Worm (Caenorhabditis elegans): ENCODE results near the gene F53H4.6.
A peak's percentile ranks its signal among the peaks of the same experiment; 100 is the strongest.

Gene F53H4.6

ce11 chrX:15892525-15892924 is 32.1 kb upstream of the F53H4.6 start:
- TF ChIP-seq efl-1 (optimal IDR thresholded peaks at IDR 0.05) (no peak), efl-1 (GFP tag; optimal IDR thresholded peaks at IDR 0.05 in 1 of 2) (peak in 1 of 2 experiments; percentile 65), snpc-4 (tag; optimal IDR thresholded peaks at IDR 0.05) (peak; percentile 6), fos-1 (tag; optimal IDR thresholded peaks at IDR 0.05) (no peak)

- no peak for TF ChIP-seq lir-3 (tag; optimal IDR thresholded peaks at IDR 0.05; ENCODE audit: poor library complexity)
- no peak for TF ChIP-seq aha-1 (tag; optimal IDR thresholded peaks at IDR 0.05)
- peak; percentile 97 for TF ChIP-seq blmp-1 (tag; optimal IDR thresholded peaks at IDR 0.05)
- TF ChIP-seq ceh-8 (GFP tag; optimal IDR thresholded peaks at IDR 0.05), result no peak
Measured at ce11 chrX:15887989-15888388, 27.6 kb upstream of the F53H4.6 start.

- TF ChIP-seq efl-3 (GFP tag; optimal IDR thresholded peaks at IDR 0.05), result no peak
- TF ChIP-seq nhr-20 (tag; optimal IDR thresholded peaks at IDR 0.05), result no peak
- TF ChIP-seq nhr-77 (tag; optimal IDR thresholded peaks at IDR 0.05), result no peak
- TF ChIP-seq egl-13 (tag; optimal IDR thresholded peaks at IDR 0.05), result no peak
- no peak for TF ChIP-seq C34B4.2 (tag; optimal IDR thresholded peaks at IDR 0.05)
- TF ChIP-seq skn-1 (tag; optimal IDR thresholded peaks at IDR 0.05), result no peak
Measured at ce11 chrX:15887495-15887894, 27.1 kb upstream of the F53H4.6 start, which contains the start of gene F53H4.3. Gene F53H4.3, minus strand, starts transcription at chrX:15887595.

ce11 chrX:15884478-15884877 is 24.1 kb upstream of the F53H4.6 start:
- TF ChIP-seq lin-35 (GFP tag; optimal IDR thresholded peaks at IDR 0.05) (no peak), nhr-47 (tag; optimal IDR thresholded peaks at IDR 0.05) (no peak), snpc-4 (tag; optimal IDR thresholded peaks at IDR 0.05) (peak; percentile 15)

ce11 chrX:15881027-15881426 is 20.6 kb upstream of the F53H4.6 start:
- no peak for TF ChIP-seq zag-1 (tag; optimal IDR thresholded peaks at IDR 0.05)

ce11 chrX:15878785-15879184 is 18.4 kb upstream of the F53H4.6 start, which contains the start of gene gmeb-2:
Gene gmeb-2, plus strand, starts transcription at chrX:15879085.
- TF ChIP-seq nhr-77 (tag; optimal IDR thresholded peaks at IDR 0.05), result peak; percentile 26
- no peak for TF ChIP-seq sup-37 (GFP tag; optimal IDR thresholded peaks at IDR 0.05)
- TF ChIP-seq elt-2 (tag; optimal IDR thresholded peaks at IDR 0.05), result no peak
- TF ChIP-seq sptf-1 (tag; optimal IDR thresholded peaks at IDR 0.05), result no peak
- no peak for TF ChIP-seq mdl-1 (tag; optimal IDR thresholded peaks at IDR 0.05)
- TF ChIP-seq isw-1 (GFP tag; IDR thresholded peaks at IDR 0.05), result no peak
- peak; percentile 23 for TF ChIP-seq lin-14 (GFP tag; optimal IDR thresholded peaks at IDR 0.05)

ce11 chrX:15876936-15877335 is 16.5 kb upstream of the F53H4.6 start:
- TF ChIP-seq aly-2 (tag; optimal IDR thresholded peaks at IDR 0.05) (no peak), lin-14 (GFP tag; optimal IDR thresholded peaks at IDR 0.05) (peak; percentile 38), aha-1 (tag; optimal IDR thresholded peaks at IDR 0.05) (no peak), egl-13 (tag; optimal IDR thresholded peaks at IDR 0.05) (no peak), xbp-1 (tag; optimal IDR thresholded peaks at IDR 0.05) (no peak), elt-2 (tag; optimal IDR thresholded peaks at IDR 0.05) (no peak), nhr-85 (tag) (peak; percentile 61), C04F5.9 (tag; optimal IDR thresholded peaks at IDR 0.05) (no peak), sup-37 (GFP tag; optimal IDR thresholded peaks at IDR 0.05) (no peak), fkh-10 (GFP tag; optimal IDR thresholded peaks at IDR 0.05) (no peak), nhr-76 (tag; optimal IDR thresholded peaks at IDR 0.05) (no peak), skn-1 (tag; optimal IDR thresholded peaks at IDR 0.05) (no peak), nhr-84 (tag; optimal IDR thresholded peaks at IDR 0.05) (no peak)

ce11 chrX:15869589-15869988 is 9.2 kb upstream of the F53H4.6 start:
- no peak for TF ChIP-seq hpl-2 (GFP tag; optimal IDR thresholded peaks at IDR 0.05)
- peak; percentile 12 for TF ChIP-seq blmp-1 (tag; optimal IDR thresholded peaks at IDR 0.05)

Measured in whole organism, L1 larva.